Fruit fly (Drosophila melanogaster) S2 (cell line): ENCODE results near the gene pHCl-2.

ENCODE experiments used
- CG8478 ChIP-seq: fragments of >200 bp; optimal IDR thresholded peaks from 2 replicates; lab custom pipeline; 2018
- CTCF ChIP-seq, 2 experiments: fragments of >200 bp; optimal IDR thresholded peaks; 2 replicates each; lab custom pipeline; 2018

dm6 chr3R:31314477-31314876 is 9.3 kb upstream of the pHCl-2 start:
- TF ChIP-seq CTCF (optimal IDR thresholded peaks at IDR 0.05; lab: Kevin White, UChicago) (no peak), CG8478 (lab: Kevin White, UChicago) (no peak)
